Worm (Caenorhabditis elegans) whole organism, L2 larva: ENCODE measurements around the gene rpl-42.

Experiments used
- R02D3.7 ChIP-seq: fragments of 150-350 bp; optimal IDR thresholded peaks from 2 replicates; lab custom pipeline; 2014; ENCODE audit warnings: missing biosample characterization, missing genetic modification characterization
- crh-2 ChIP-seq: sonication (generic microtip); optimal IDR thresholded peaks from 2 replicates; lab custom pipeline; 2017; ENCODE audit warnings: missing biosample characterization, missing genetic modification characterization
- lin-11 ChIP-seq: fragments of 150-350 bp; sonication (generic microtip); optimal IDR thresholded peaks from 2 replicates; lab custom pipeline; 2014; ENCODE audit warnings: missing biosample characterization, missing genetic modification characterization, inconsistent platforms, mixed read lengths
- lin-13 ChIP-seq: fragments of 150-350 bp; optimal IDR thresholded peaks from 2 replicates; lab custom pipeline; 2014; ENCODE audit warnings: missing biosample characterization, missing genetic modification reagents, missing genetic modification characterization
- lin-39 ChIP-seq: fragments of 150-350 bp; optimal IDR thresholded peaks from 2 replicates; lab custom pipeline; 2014; ENCODE audit warnings: missing biosample characterization, missing genetic modification reagents, missing genetic modification characterization
- lsy-2 ChIP-seq, 2 experiments: fragments of 150-350 bp in 1 of 2; sonication (generic microtip) in 1 of 2; optimal IDR thresholded peaks; 2 replicates each; lab custom pipeline; 2014 to 2017; ENCODE audit warnings: missing biosample characterization in 2 of 2, missing genetic modification characterization in 2 of 2
- nhr-129 ChIP-seq: fragments of 150-350 bp; optimal IDR thresholded peaks from 2 replicates; lab custom pipeline; 2014; ENCODE audit warnings: missing biosample characterization, missing genetic modification characterization
- nhr-25 ChIP-seq: fragments of 150-350 bp; sonication (generic microtip); optimal IDR thresholded peaks from 3 replicates; lab custom pipeline; 2014; ENCODE audit warnings: missing biosample characterization, missing genetic modification characterization
- nhr-6 ChIP-seq: fragments of 150-350 bp; optimal IDR thresholded peaks from 2 replicates; lab custom pipeline; 2014; ENCODE audit warnings: missing biosample characterization, missing genetic modification characterization
- sma-3 ChIP-seq: sonication (generic microtip); optimal IDR thresholded peaks from 2 replicates; lab custom pipeline; 2016; ENCODE audit warnings: missing genetic modification reagents, missing genetic modification characterization, missing compliant biosample characterization
- snpc-4 ChIP-seq: fragments of 150-350 bp; optimal IDR thresholded peaks from 2 replicates; lab custom pipeline; 2014; ENCODE audit warnings: missing biosample characterization, missing genetic modification characterization
- unc-39 ChIP-seq: fragments of 150-350 bp; optimal IDR thresholded peaks from 2 replicates; lab custom pipeline; 2014; ENCODE audit warnings: missing biosample characterization, missing genetic modification characterization
- zag-1 ChIP-seq: fragments of 150-350 bp; optimal IDR thresholded peaks from 2 replicates; lab custom pipeline; 2014; ENCODE audit warnings: missing biosample characterization, missing genetic modification characterization
- ztf-1 ChIP-seq: fragments of 200-800 bp; sonication (Bioruptor generic); conservative IDR thresholded peaks from 2 replicates; pipeline ENCODE4 v1.3.6; 2022; ENCODE audit warnings: missing genetic modification characterization, missing compliant biosample characterization

- no peak for TF ChIP-seq lin-13 (GFP tag; lab: Kevin White, UChicago)
- no peak for TF ChIP-seq sma-3 (GFP tag; lab: Kevin White, UChicago)
- TF ChIP-seq snpc-4, result no peak
- TF ChIP-seq nhr-25, result no peak
- no peak for TF ChIP-seq lin-39 (tag; lab: Kevin White, UChicago)
- no peak for TF ChIP-seq lin-11 (tag; lab: Kevin White, UChicago)
- TF ChIP-seq crh-2 (tag; lab: Kevin White, UChicago), result no peak
- TF ChIP-seq R02D3.7 (tag; lab: Kevin White, UChicago), result no peak
- TF ChIP-seq ztf-1, result no peak
- TF ChIP-seq lsy-2 (tag; optimal IDR thresholded peaks at IDR 0.05; lab: Kevin White, UChicago), result no peak
- TF ChIP-seq zag-1 (tag; lab: Kevin White, UChicago), result no peak
- no peak for TF ChIP-seq unc-39 (tag; lab: Kevin White, UChicago)
- TF ChIP-seq nhr-129 (tag; lab: Kevin White, UChicago), result peak; percentile 48
- no peak for TF ChIP-seq nhr-6 (tag; lab: Kevin White, UChicago)
Measured at ce11 chrII:11043546-11044192, 48.8 kb upstream of the rpl-42 start.
